Worm (Caenorhabditis elegans) whole organism, young adult: ENCODE results near the gene F26F12.3.

ENCODE experiments used
- F39B2.1 ChIP-seq: fragments of 200-800 bp; sonication (Bioruptor generic); IDR thresholded peaks from 2 replicates; pipeline ENCODE4 v1.3.6; 2022; ENCODE audit warnings: missing genetic modification reagents, missing genetic modification characterization, missing compliant biosample characterization
- ama-1 ChIP-seq, 3 experiments: fragments of 150-350 bp in 1 of 3; sonication (generic microtip) in 2 of 3; optimal IDR thresholded peaks; 2 replicates each; lab custom pipeline; 2014 to 2018; ENCODE audit warnings: missing biosample characterization in 2 of 3, missing genetic modification characterization in 2 of 3, missing genetic modification reagents in 2 of 3
- ceh-100 ChIP-seq: fragments of 200-800 bp; sonication (Bioruptor generic); IDR thresholded peaks from 2 replicates; pipeline ENCODE4 v1.3.6; 2022; ENCODE audit warnings: missing genetic modification reagents, missing genetic modification characterization, missing compliant biosample characterization
- nhr-80 ChIP-seq: sonication (generic microtip); optimal IDR thresholded peaks from 2 replicates; lab custom pipeline; 2016; ENCODE audit warnings: missing genetic modification characterization, missing compliant biosample characterization
- ztf-28 ChIP-seq: fragments of 200-800 bp; sonication (Bioruptor generic); IDR thresholded peaks from 2 replicates; pipeline ENCODE4 v1.3.6; 2022; ENCODE audit warnings: missing genetic modification reagents, missing genetic modification characterization, missing compliant biosample characterization

- no peak for TF ChIP-seq nhr-80 (tag; lab: Kevin White, UChicago)
- TF ChIP-seq ztf-28 (GFP tag; lab: Robert Waterston, UW), result peak; percentile 10; the same call in 1 of the 2 replicates
- TF ChIP-seq ama-1 (optimal IDR thresholded peaks at IDR 0.05; lab: Kevin White, UChicago), result peak; percentile 47
- no peak for TF ChIP-seq ama-1 (GFP tag; optimal IDR thresholded peaks at IDR 0.05; lab: Kevin White, UChicago)
- no peak for TF ChIP-seq ceh-100 (GFP tag; lab: Robert Waterston, UW)
- TF ChIP-seq F39B2.1 (GFP tag; lab: Robert Waterston, UW), result no peak
Observed at ce11 chrV:5838576-5839366, 6.7 kb downstream of the F26F12.3 start, which contains the start of gene F26F12.2.
